Worm (Caenorhabditis elegans): Measurements from ENCODE around the gene his-37.

The his-37 gene

ce11 chrV:9546860-9547269, at the start of gene his-37 (continued):
- TF ChIP-seq rpc-1 (optimal IDR thresholded peaks at IDR 0.05), result peak; percentile 6
- no peak for TF ChIP-seq rpc-1 (tag; optimal IDR thresholded peaks at IDR 0.05)
- TF ChIP-seq sdz-38 (tag; optimal IDR thresholded peaks at IDR 0.05), result no peak
- TF ChIP-seq ztf-6 (GFP tag; IDR thresholded peaks at IDR 0.05), result peak; percentile 93
- no peak for TF ChIP-seq aptf-2 (GFP tag; conservative IDR thresholded peaks at IDR 0.05)
- TF ChIP-seq xnd-1 (tag; optimal IDR thresholded peaks at IDR 0.05), result no peak
- TF ChIP-seq ama-1 (optimal IDR thresholded peaks at IDR 0.05), result peak; percentile 70
- no peak for TF ChIP-seq ama-1 (GFP tag; optimal IDR thresholded peaks at IDR 0.05)
- no peak for TF ChIP-seq hrde-1 (tag; optimal IDR thresholded peaks at IDR 0.05; ENCODE audit: borderline replicate concordance)
- TF ChIP-seq F22D6.2 (tag; optimal IDR thresholded peaks at IDR 0.05), result peak; percentile 92
- TF ChIP-seq cebp-2 (GFP tag; IDR thresholded peaks at IDR 0.05), result peak; percentile 88; the same call in 1 of the 2 replicates
- peak; percentile 98 for TF ChIP-seq K11D2.4 (GFP tag; IDR thresholded peaks at IDR 0.05)
- TF ChIP-seq fkh-3 (tag; optimal IDR thresholded peaks at IDR 0.05), result no peak
- no peak for TF ChIP-seq dpff-1 (tag; optimal IDR thresholded peaks at IDR 0.05)
- TF ChIP-seq K12H6.12 (tag; optimal IDR thresholded peaks at IDR 0.05), result peak; percentile 100
- TF ChIP-seq mes-4 (tag; optimal IDR thresholded peaks at IDR 0.05), result no peak
- TF ChIP-seq F33H1.4 (GFP tag; IDR thresholded peaks at IDR 0.05), result peak; percentile 55
- TF ChIP-seq ceh-40 (GFP tag; IDR thresholded peaks at IDR 0.05), result no peak
- TF ChIP-seq nfya-2 (GFP tag; IDR thresholded peaks at IDR 0.05), result no peak
- peak; percentile 94 for TF ChIP-seq ztf-22 (GFP tag; optimal IDR thresholded peaks at IDR 0.05)
- no peak for TF ChIP-seq zim-3 (tag; optimal IDR thresholded peaks at IDR 0.05)
- no peak for TF ChIP-seq B0019.2 (GFP tag; conservative IDR thresholded peaks at IDR 0.05)
- TF ChIP-seq gei-17 (GFP tag; optimal IDR thresholded peaks at IDR 0.05), result peak; percentile 85
- TF ChIP-seq T07F8.4 (tag; optimal IDR thresholded peaks at IDR 0.05), result no peak
- peak; percentile 99 for TF ChIP-seq ceh-27 (GFP tag; optimal IDR thresholded peaks at IDR 0.05)
- peak; percentile 52; the same call in 1 of the 2 replicates for TF ChIP-seq Y67H2A.10 (GFP tag; conservative IDR thresholded peaks at IDR 0.05)
- TF ChIP-seq hmg-1.2 (GFP tag; IDR thresholded peaks at IDR 0.05), result peak; percentile 69
- peak; percentile 91 for TF ChIP-seq ztf-18 (tag; optimal IDR thresholded peaks at IDR 0.05)
- TF ChIP-seq madf-8 (GFP tag; conservative IDR thresholded peaks at IDR 0.05), result no peak
- peak; percentile 76 for TF ChIP-seq ceh-100 (GFP tag; IDR thresholded peaks at IDR 0.05)
- TF ChIP-seq F49E8.2 (tag; optimal IDR thresholded peaks at IDR 0.05; ENCODE audit: insufficient read depth), result no peak
- TF ChIP-seq F23B12.7 (tag; optimal IDR thresholded peaks at IDR 0.05; ENCODE audit: insufficient read depth), result peak; percentile 94
- TF ChIP-seq unc-130 (GFP tag; optimal IDR thresholded peaks at IDR 0.05), result no peak
- peak; percentile 95 for TF ChIP-seq F37B4.10 (GFP tag; IDR thresholded peaks at IDR 0.05)
- TF ChIP-seq bed-1 (GFP tag; IDR thresholded peaks at IDR 0.05), result no peak
- TF ChIP-seq lin-35 (GFP tag; optimal IDR thresholded peaks at IDR 0.05), result peak in 2 of 3 experiments; percentile 71 to 95
- peak; percentile 94 for TF ChIP-seq repo-1 (tag; optimal IDR thresholded peaks at IDR 0.05)
- TF ChIP-seq lag-1 (GFP tag; IDR thresholded peaks at IDR 0.05), result no peak
- no peak for TF ChIP-seq aptf-3 (GFP tag; IDR thresholded peaks at IDR 0.05)
- TF ChIP-seq B0035.1 (tag; optimal IDR thresholded peaks at IDR 0.05), result peak; percentile 69
- TF ChIP-seq snpc-4 (GFP tag; optimal IDR thresholded peaks at IDR 0.05), result peak; percentile 43
- TF ChIP-seq snpc-4 (tag; optimal IDR thresholded peaks at IDR 0.05), result peak; percentile 77 to 89 (median 84)
- 0 out of 2 replicates have a peak, but pooled peaks have one; percentile 45 for TF ChIP-seq ztf-28 (GFP tag; IDR thresholded peaks at IDR 0.05)
- TF ChIP-seq Y56A3A.18 (GFP tag; IDR thresholded peaks at IDR 0.05), result peak; percentile 48; the same call in 1 of the 2 replicates
- TF ChIP-seq nhr-27 (tag; optimal IDR thresholded peaks at IDR 0.05), result no peak
- no peak for TF ChIP-seq hlh-26 (GFP tag; conservative IDR thresholded peaks at IDR 0.05)
- TF ChIP-seq nhr-120 (GFP tag; IDR thresholded peaks at IDR 0.05), result 0 out of 2 replicates have a peak, but pooled peaks have one; percentile 57
- no peak for TF ChIP-seq ceh-79 (tag; optimal IDR thresholded peaks at IDR 0.05)
- peak; percentile 70 for TF ChIP-seq let-526 (GFP tag; IDR thresholded peaks at IDR 0.05)
- peak; percentile 2 for TF ChIP-seq lsl-1 (GFP tag; optimal IDR thresholded peaks at IDR 0.05)

All from whole organism, young adult.